Fruit fly (Drosophila melanogaster): ENCODE measurements around the gene CG15431.

DNA sequence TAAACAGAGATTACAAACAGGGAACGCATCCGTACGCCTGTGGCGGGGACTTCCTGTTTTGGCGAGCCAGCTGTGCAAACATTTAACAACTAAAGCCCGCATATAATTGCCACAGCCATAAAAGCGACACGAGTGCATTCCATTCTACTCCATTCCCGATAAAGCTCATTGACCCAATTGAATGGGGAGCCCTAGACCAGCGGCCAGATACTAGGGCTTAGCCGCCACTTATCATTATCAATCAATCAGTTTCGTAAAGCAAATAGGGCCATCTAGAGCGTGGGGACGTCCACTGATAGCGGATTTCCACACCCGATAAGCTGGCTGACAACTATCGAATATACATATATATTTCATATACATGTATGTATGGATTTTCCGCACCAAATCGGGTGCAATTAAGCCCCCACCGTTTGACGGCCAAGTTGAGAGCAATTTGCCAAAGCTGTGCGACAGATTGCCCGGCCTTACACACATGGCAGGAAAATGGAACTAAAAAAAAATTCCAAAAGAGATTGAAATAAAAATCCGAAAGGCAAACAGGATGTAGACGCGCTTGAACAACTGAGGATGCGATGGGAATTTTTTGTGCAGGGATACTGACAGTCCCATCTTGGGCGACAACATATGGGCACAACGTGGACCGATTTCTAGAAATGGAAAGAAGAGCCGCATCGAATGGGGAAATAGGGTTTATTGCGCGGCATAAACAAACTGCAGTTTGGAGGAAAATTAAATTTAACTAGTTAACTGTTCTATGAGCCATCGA, 68.1 kb downstream of the CG15431 start:
- TF ChIP-seq CG8478 (optimal IDR thresholded peaks at IDR 0.05), result no peak
- no peak for TF ChIP-seq CTCF (optimal IDR thresholded peaks at IDR 0.05)

All from S2 (cell line).